Worm (Caenorhabditis elegans): Measurements from ENCODE around the gene ZK262.4.

ce11 chrV:18461200-18461728 is 36.9 kb upstream of the ZK262.4 start, which contains the start of gene ZK228.3:
- no peak for TF ChIP-seq ceh-36 (tag; optimal IDR thresholded peaks at IDR 0.05)
- TF ChIP-seq flt-1 (GFP tag; IDR thresholded peaks at IDR 0.05), result no peak
- no peak for TF ChIP-seq sea-1 (GFP tag; conservative IDR thresholded peaks at IDR 0.05)
- TF ChIP-seq ama-1 (optimal IDR thresholded peaks at IDR 0.05), result no peak
- TF ChIP-seq tbx-11 (GFP tag; IDR thresholded peaks at IDR 0.05), result no peak
- TF ChIP-seq aly-1 (tag; optimal IDR thresholded peaks at IDR 0.05), result no peak
- no peak for TF ChIP-seq tbx-37 (GFP tag; conservative IDR thresholded peaks at IDR 0.05)
- TF ChIP-seq B0310.2 (tag; optimal IDR thresholded peaks at IDR 0.05), result no peak
- no peak for TF ChIP-seq hmg-4 (GFP tag; optimal IDR thresholded peaks at IDR 0.05)
- no peak for TF ChIP-seq F13C5.2 (tag; optimal IDR thresholded peaks at IDR 0.05)
- no peak for TF ChIP-seq ets-7 (tag; optimal IDR thresholded peaks at IDR 0.05)
